Worm (Caenorhabditis elegans): ENCODE measurements around the gene dod-3.

Gene dod-3

ce11 chrV:2694389-2694788 lies 36.5 kb downstream of the dod-3 start, which contains the start of gene Y45G12B.2 (continued):
- TF ChIP-seq dpl-1 (GFP tag; optimal IDR thresholded peaks at IDR 0.05) = peak; percentile 72
- TF ChIP-seq zip-2 (tag; optimal IDR thresholded peaks at IDR 0.05) = no peak
- TF ChIP-seq hif-1 (tag; optimal IDR thresholded peaks at IDR 0.05) = peak in 1 of 2 experiments; percentile 53
- TF ChIP-seq spr-1 (tag; optimal IDR thresholded peaks at IDR 0.05) = no peak
- peak; percentile 17 for TF ChIP-seq F49E8.2 (tag; optimal IDR thresholded peaks at IDR 0.05; ENCODE audit: borderline replicate concordance)
- TF ChIP-seq mxl-3 (GFP tag; optimal IDR thresholded peaks at IDR 0.05) = peak; percentile 40
- TF ChIP-seq ztf-11 (tag; optimal IDR thresholded peaks at IDR 0.05) = no peak
- no peak for TF ChIP-seq Y5F2A.4 (GFP tag; optimal IDR thresholded peaks at IDR 0.05)
- no peak for TF ChIP-seq egl-27 (tag; optimal IDR thresholded peaks at IDR 0.05)
- no peak for TF ChIP-seq ceh-32 (tag; optimal IDR thresholded peaks at IDR 0.05; ENCODE audit: poor library complexity)
- TF ChIP-seq mxl-2 (GFP tag; conservative IDR thresholded peaks at IDR 0.05) = no peak
- TF ChIP-seq F10B5.3 (tag; optimal IDR thresholded peaks at IDR 0.05) = no peak
- no peak for TF ChIP-seq pha-4 (GFP tag; IDR thresholded peaks at IDR 0.05)
- TF ChIP-seq pha-4 (tag; optimal IDR thresholded peaks at IDR 0.05) = no peak
- TF ChIP-seq jun-1 (tag; optimal IDR thresholded peaks at IDR 0.05) = no peak
- no peak for TF ChIP-seq R02D3.7 (tag; optimal IDR thresholded peaks at IDR 0.05)
- no peak for TF ChIP-seq vab-7 (GFP tag; IDR thresholded peaks at IDR 0.05)
- no peak for TF ChIP-seq pqm-1 (tag; optimal IDR thresholded peaks at IDR 0.05)
- TF ChIP-seq attf-4 (tag; optimal IDR thresholded peaks at IDR 0.05) = no peak
- TF ChIP-seq Y75B8A.6 (GFP tag; IDR thresholded peaks at IDR 0.05) = no peak
- no peak for TF ChIP-seq ces-1 (GFP tag; optimal IDR thresholded peaks at IDR 0.05)
- TF ChIP-seq T26A8.4 (GFP tag; IDR thresholded peaks at IDR 0.05) = no peak
- no peak for TF ChIP-seq ZK337.2 (GFP tag; IDR thresholded peaks at IDR 0.05)
- no peak for TF ChIP-seq nhr-10 (tag; optimal IDR thresholded peaks at IDR 0.05)
- TF ChIP-seq lin-29 (GFP tag; IDR thresholded peaks at IDR 0.05) = no peak
- no peak for TF ChIP-seq lin-1 (GFP tag; IDR thresholded peaks at IDR 0.05)
- TF ChIP-seq nhr-237 (tag; optimal IDR thresholded peaks at IDR 0.05) = no peak
- TF ChIP-seq nhr-41 (GFP tag; IDR thresholded peaks at IDR 0.05) = no peak

ce11 chrV:2691703-2692102 lies 39.2 kb downstream of the dod-3 start:
- TF ChIP-seq lin-38 (GFP tag; IDR thresholded peaks at IDR 0.05) = peak; percentile 60

- TF ChIP-seq nhr-111 (GFP tag; optimal IDR thresholded peaks at IDR 0.05) (no peak), ZK337.2 (GFP tag; IDR thresholded peaks at IDR 0.05) (no peak), T26A8.4 (GFP tag; IDR thresholded peaks at IDR 0.05) (no peak), D1046.2 (GFP tag; IDR thresholded peaks at IDR 0.05) (no peak), rbr-2 (tag; optimal IDR thresholded peaks at IDR 0.05) (no peak), mxl-3 (GFP tag; optimal IDR thresholded peaks at IDR 0.05) (no peak), php-3 (GFP tag; IDR thresholded peaks at IDR 0.05) (no peak), F10B5.3 (tag; optimal IDR thresholded peaks at IDR 0.05) (no peak), F37D6.2 (tag; optimal IDR thresholded peaks at IDR 0.05) (no peak), mes-2 (tag; optimal IDR thresholded peaks at IDR 0.05; ENCODE audit: poor library complexity, severe bottlenecking) (no peak), pha-4 (GFP tag; IDR thresholded peaks at IDR 0.05) (no peak), pha-4 (tag; optimal IDR thresholded peaks at IDR 0.05) (no peak), duxl-1 (tag; optimal IDR thresholded peaks at IDR 0.05; ENCODE audit: poor library complexity) (no peak)
Measured at ce11 chrV:2690948-2691347, 40.0 kb downstream of the dod-3 start.

ce11 chrV:2690478-2690877 lies 40.4 kb downstream of the dod-3 start:
- peak; percentile 59 for TF ChIP-seq set-16 (GFP tag; IDR thresholded peaks at IDR 0.05)
- no peak for TF ChIP-seq T26A8.4 (GFP tag; IDR thresholded peaks at IDR 0.05)
